Fruit fly (Drosophila melanogaster): ENCODE results near the gene CG7420.

DNA sequence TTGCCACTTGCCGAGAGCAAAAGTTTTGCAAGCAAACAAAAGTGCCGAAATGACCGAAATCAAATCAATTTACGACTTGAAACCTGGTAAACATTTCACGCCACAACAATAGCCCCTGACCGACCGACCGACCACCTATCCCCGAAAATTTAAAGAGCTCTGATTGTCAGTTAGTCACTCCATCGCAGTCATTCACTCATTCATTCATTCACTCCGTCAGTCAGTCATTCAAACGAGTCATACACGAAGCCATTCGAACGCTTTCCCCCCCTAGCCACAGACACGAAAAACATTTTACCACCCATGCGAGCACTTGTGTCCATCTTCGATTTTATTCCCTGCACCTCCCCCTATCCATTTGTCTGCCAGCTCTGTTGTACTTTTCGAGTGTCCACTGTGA is 45.2 kb upstream of the CG7420 start:
- TF ChIP-seq Hnf4 (GFP tag; optimal IDR thresholded peaks at IDR 0.05) (no peak), Dif (GFP tag; optimal IDR thresholded peaks at IDR 0.05; ENCODE audit: partially characterized antibody) (no peak), br (GFP tag; optimal IDR thresholded peaks at IDR 0.05) (no peak), Hr78 (GFP tag; optimal IDR thresholded peaks at IDR 0.05) (no peak), dsf (GFP tag; optimal IDR thresholded peaks at IDR 0.05; ENCODE audit: borderline replicate concordance) (no peak), h (GFP tag; optimal IDR thresholded peaks at IDR 0.05) (no peak)
